Worm (Caenorhabditis elegans): ENCODE data around the gene F23H12.5.

DNA sequence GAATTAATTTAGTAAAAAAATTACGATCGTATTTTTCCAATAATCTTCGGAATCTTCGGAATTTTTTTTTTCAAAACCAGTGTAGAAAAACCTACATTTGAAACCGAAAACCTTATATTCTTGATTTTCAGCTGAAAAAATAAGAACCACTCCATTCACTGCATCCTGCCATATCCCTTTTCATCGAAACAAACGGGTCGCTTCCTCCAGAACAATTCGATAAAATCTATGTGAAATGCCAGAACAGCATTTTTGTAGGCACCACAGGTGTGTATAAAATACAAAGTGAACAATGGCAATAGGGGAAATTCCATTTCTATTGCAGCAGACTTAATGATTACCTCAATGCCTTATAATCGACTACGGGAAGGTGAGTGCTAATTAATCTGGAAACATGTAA is 18.8 kb downstream of the F23H12.5 start, which contains the start of gene K01D12.1:
- TF ChIP-seq nhr-11 (tag; optimal IDR thresholded peaks at IDR 0.05) (no peak), fkh-10 (GFP tag; optimal IDR thresholded peaks at IDR 0.05) (no peak), ceh-9 (tag; optimal IDR thresholded peaks at IDR 0.05) (no peak), dve-1 (tag; optimal IDR thresholded peaks at IDR 0.05) (no peak), odd-2 (tag; optimal IDR thresholded peaks at IDR 0.05) (no peak), ceh-6 (GFP tag; optimal IDR thresholded peaks at IDR 0.05) (no peak)
